Worm (Caenorhabditis elegans): ENCODE data around the gene K07C11.8.

Gene K07C11.8

DNA sequence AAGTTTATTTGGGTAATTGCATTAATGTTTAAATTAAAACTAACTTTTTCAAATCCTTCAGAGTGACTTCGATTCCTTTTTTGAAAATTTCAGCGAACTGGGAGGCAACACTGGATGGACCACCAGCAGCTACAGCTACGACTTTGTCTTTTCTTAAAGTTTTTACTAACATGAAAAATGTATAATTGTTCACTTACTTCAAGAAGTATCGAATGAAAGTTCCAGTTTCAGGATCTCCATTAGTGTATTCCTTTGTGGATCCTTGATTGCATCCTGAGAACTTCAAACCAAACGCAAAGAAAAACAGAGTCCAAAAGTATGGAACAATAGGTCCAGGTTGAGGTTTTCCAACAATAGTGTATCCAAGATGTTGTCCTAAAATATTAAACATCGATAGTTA lies 20.7 kb downstream of the K07C11.8 start:
- TF ChIP-seq klf-2 (GFP tag; conservative IDR thresholded peaks at IDR 0.05), result no peak
- no peak for TF ChIP-seq cog-1 (tag; optimal IDR thresholded peaks at IDR 0.05)
- TF ChIP-seq T22C8.4 (GFP tag; IDR thresholded peaks at IDR 0.05), result no peak
- TF ChIP-seq ref-1 (GFP tag; conservative IDR thresholded peaks at IDR 0.05), result no peak
- TF ChIP-seq ztf-29 (GFP tag; IDR thresholded peaks at IDR 0.05), result no peak
- TF ChIP-seq tab-1 (GFP tag; IDR thresholded peaks at IDR 0.05), result no peak

- no peak for TF ChIP-seq T22C8.4 (GFP tag; IDR thresholded peaks at IDR 0.05)
- no peak for TF ChIP-seq flt-1 (GFP tag; IDR thresholded peaks at IDR 0.05)
- no peak for TF ChIP-seq cog-1 (tag; optimal IDR thresholded peaks at IDR 0.05)
- no peak for TF ChIP-seq ref-1 (GFP tag; conservative IDR thresholded peaks at IDR 0.05)
- no peak for TF ChIP-seq ztf-23 (GFP tag; IDR thresholded peaks at IDR 0.05)
- TF ChIP-seq ztf-29 (GFP tag; IDR thresholded peaks at IDR 0.05), result no peak
- no peak for TF ChIP-seq tab-1 (GFP tag; IDR thresholded peaks at IDR 0.05)
- no peak for TF ChIP-seq klf-2 (GFP tag; conservative IDR thresholded peaks at IDR 0.05)
- no peak for TF ChIP-seq med-1 (GFP tag; optimal IDR thresholded peaks at IDR 0.05; ENCODE audit: insufficient read depth)
Observed at ce11 chrV:8195889-8196418, 21.7 kb downstream of the K07C11.8 start, which contains the start of gene F20D6.10. Gene F20D6.10, minus strand, starts transcription at chrV:8195939.

DNA sequence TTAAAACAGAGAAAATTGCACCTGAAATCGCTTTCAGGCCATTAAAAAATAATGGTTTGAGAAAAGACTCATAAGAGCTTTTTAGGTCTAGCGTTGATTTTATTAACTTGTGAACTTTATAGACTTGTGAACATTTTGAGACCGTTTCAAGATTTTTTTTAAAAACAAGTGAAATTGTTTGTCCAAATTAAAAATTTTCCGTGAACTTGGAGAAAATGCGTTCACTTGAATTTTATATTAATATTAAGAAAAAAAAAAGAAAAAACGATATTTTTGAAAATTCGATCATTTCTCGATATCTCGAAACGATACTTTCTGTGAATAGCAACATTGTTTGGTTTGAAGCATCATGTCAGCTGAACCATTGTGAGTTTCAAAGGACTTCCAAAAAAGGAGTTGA lies 27.3 kb downstream of the K07C11.8 start, which contains the start of gene F20D6.1:
F20D6.1 (plus strand) TSS at position 301 of the 400 bp plus-strand sequence.
- no peak for TF ChIP-seq flt-1 (GFP tag; IDR thresholded peaks at IDR 0.05)
- no peak for TF ChIP-seq ref-1 (GFP tag; conservative IDR thresholded peaks at IDR 0.05)
- no peak for TF ChIP-seq T22C8.4 (GFP tag; IDR thresholded peaks at IDR 0.05)
- TF ChIP-seq tab-1 (GFP tag; IDR thresholded peaks at IDR 0.05), result no peak
- no peak for TF ChIP-seq med-1 (GFP tag; optimal IDR thresholded peaks at IDR 0.05; ENCODE audit: insufficient read depth)
- no peak for TF ChIP-seq ztf-29 (GFP tag; IDR thresholded peaks at IDR 0.05)
- no peak for TF ChIP-seq ztf-23 (GFP tag; IDR thresholded peaks at IDR 0.05)
- TF ChIP-seq cog-1 (tag; optimal IDR thresholded peaks at IDR 0.05), result no peak
- no peak for TF ChIP-seq klf-2 (GFP tag; conservative IDR thresholded peaks at IDR 0.05)

DNA sequence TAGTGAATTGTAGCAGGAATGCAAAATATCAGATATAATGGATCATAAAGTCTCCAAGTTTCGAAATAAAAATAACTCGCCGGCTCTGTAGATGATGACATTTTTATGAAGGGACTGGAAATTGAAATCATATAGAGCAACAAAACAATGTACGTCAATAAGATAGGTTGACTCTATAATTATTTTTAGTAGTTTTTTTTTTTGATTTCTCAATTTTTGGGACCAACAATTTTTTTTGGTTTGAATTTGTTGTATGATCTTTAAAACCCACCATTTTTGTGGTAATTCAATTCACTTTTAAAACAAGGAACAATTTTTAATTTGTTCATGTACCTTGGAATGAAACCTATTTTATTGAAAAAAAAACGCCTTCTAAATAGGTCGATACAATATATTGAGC lies 27.7 kb downstream of the K07C11.8 start, which contains the start of gene F20D6.12:
F20D6.12 (minus strand) TSS at position 101 of the 400 bp plus-strand sequence.
- TF ChIP-seq ztf-23 (GFP tag; IDR thresholded peaks at IDR 0.05) (no peak), cog-1 (tag; optimal IDR thresholded peaks at IDR 0.05) (no peak), flt-1 (GFP tag; IDR thresholded peaks at IDR 0.05) (no peak), klf-2 (GFP tag; conservative IDR thresholded peaks at IDR 0.05) (no peak), ztf-29 (GFP tag; IDR thresholded peaks at IDR 0.05) (no peak), T22C8.4 (GFP tag; IDR thresholded peaks at IDR 0.05) (no peak)

- TF ChIP-seq T22C8.4 (GFP tag; IDR thresholded peaks at IDR 0.05) (no peak), ref-1 (GFP tag; conservative IDR thresholded peaks at IDR 0.05) (no peak), ztf-29 (GFP tag; IDR thresholded peaks at IDR 0.05) (no peak), klf-2 (GFP tag; conservative IDR thresholded peaks at IDR 0.05) (no peak), cog-1 (tag; optimal IDR thresholded peaks at IDR 0.05) (no peak), flt-1 (GFP tag; IDR thresholded peaks at IDR 0.05) (no peak), tab-1 (GFP tag; IDR thresholded peaks at IDR 0.05) (no peak), ztf-23 (GFP tag; IDR thresholded peaks at IDR 0.05) (no peak), med-1 (GFP tag; optimal IDR thresholded peaks at IDR 0.05; ENCODE audit: insufficient read depth) (no peak)
Observed at ce11 chrV:8188421-8188820, 29.3 kb downstream of the K07C11.8 start, which contains the start of gene F20D6.15. Gene F20D6.15, minus strand, starts transcription at chrV:8188467.

ce11 chrV:8185737-8186136 lies 31.9 kb downstream of the K07C11.8 start, which contains the start of gene F20D6.2:
Gene F20D6.2, plus strand, starts transcription at chrV:8186037.
- TF ChIP-seq ref-1 (GFP tag; conservative IDR thresholded peaks at IDR 0.05) (no peak), ztf-23 (GFP tag; IDR thresholded peaks at IDR 0.05) (no peak), flt-1 (GFP tag; IDR thresholded peaks at IDR 0.05) (no peak), T22C8.4 (GFP tag; IDR thresholded peaks at IDR 0.05) (no peak), ztf-29 (GFP tag; IDR thresholded peaks at IDR 0.05) (no peak), med-1 (GFP tag; optimal IDR thresholded peaks at IDR 0.05; ENCODE audit: insufficient read depth) (no peak), tab-1 (GFP tag; IDR thresholded peaks at IDR 0.05) (no peak), cog-1 (tag; optimal IDR thresholded peaks at IDR 0.05) (no peak), klf-2 (GFP tag; conservative IDR thresholded peaks at IDR 0.05) (no peak)

- TF ChIP-seq klf-2 (GFP tag; conservative IDR thresholded peaks at IDR 0.05) (no peak), med-1 (GFP tag; optimal IDR thresholded peaks at IDR 0.05; ENCODE audit: insufficient read depth) (no peak), ztf-23 (GFP tag; IDR thresholded peaks at IDR 0.05) (no peak), ref-1 (GFP tag; conservative IDR thresholded peaks at IDR 0.05) (no peak), flt-1 (GFP tag; IDR thresholded peaks at IDR 0.05) (no peak), ztf-29 (GFP tag; IDR thresholded peaks at IDR 0.05) (no peak), tab-1 (GFP tag; IDR thresholded peaks at IDR 0.05) (no peak), cog-1 (tag; optimal IDR thresholded peaks at IDR 0.05) (no peak), T22C8.4 (GFP tag; IDR thresholded peaks at IDR 0.05) (no peak)
Observed at ce11 chrV:8183384-8183783, 34.3 kb downstream of the K07C11.8 start, which contains the start of gene srp-8. Gene srp-8, plus strand, starts transcription at chrV:8183684.

DNA sequence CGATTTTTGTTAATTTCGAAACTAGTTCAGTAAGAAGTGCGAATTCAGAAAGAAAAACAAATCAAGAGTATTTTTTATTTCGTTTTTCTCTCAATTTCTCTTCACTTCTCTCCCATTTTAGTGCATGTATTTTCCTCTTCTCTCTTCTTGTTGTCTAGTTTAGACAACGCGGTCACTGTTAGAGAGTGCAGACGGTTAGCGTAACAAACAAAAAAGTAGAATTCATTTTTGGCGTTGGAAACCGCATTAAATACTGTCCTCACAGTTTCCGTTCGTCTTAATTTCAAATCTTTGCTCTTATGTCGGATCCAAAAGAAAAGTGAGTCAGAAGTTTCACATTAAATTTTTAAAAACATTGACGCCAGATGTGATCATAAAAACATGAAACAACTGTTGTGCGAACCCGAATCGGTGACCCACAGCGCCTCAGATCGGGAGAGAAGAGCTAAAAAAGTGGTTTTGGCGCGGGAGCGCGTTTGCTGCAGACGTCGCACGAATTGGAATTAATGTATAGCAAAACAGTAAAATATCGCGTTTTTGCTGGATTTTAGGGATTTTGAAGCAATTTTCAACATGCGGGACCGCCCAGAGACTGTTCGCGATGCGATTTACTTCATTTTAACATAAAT lies 38.7 kb downstream of the K07C11.8 start, which contains the start of gene srp-7:
srp-7 (plus strand) TSS at position 213 of the 629 bp plus-strand sequence.
- TF ChIP-seq cog-1 (tag; optimal IDR thresholded peaks at IDR 0.05), result no peak

DNA sequence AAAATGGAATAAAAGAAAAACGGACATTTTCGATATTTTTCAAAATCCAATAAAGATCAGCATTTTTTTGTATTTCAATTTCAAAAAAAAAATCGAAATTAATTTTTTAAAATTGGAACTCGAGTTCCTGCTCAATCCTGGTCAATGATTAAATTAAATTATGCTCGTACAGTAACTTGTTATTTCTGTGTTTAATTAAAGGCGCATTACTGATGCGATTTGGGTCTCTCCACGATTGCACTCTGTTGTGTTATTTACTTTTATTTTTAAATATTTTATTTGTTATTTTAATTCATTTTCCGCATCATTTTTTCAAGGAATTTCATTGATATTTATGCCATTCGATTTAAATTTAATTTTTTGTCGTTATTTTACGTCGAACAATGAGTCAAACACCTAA lies 39.4 kb downstream of the K07C11.8 start:
- TF ChIP-seq klf-2 (GFP tag; conservative IDR thresholded peaks at IDR 0.05), result no peak
- no peak for TF ChIP-seq ztf-29 (GFP tag; IDR thresholded peaks at IDR 0.05)

DNA sequence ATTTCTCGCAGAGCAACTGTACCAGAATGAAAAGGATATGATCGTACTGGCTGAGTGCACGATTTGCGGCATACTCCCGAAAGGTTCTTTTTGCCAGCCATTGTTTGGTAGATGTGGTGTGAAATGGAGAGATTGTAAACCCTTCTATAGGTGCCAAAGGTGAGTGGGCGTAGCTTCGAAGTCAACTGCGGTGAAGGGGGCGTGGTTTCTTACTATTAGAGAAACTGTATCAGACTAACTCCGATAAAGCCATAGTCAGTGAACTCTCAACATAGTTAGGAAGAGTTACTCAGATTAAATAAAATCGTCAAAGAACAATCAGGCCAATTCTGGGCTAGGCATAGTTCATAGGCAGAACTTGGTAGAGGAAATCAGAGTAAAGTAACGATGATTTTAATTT lies 40.3 kb downstream of the K07C11.8 start, which contains the start of gene F20D6.9:
F20D6.9 (minus strand) TSS at position 101 of the 400 bp plus-strand sequence.
- TF ChIP-seq cog-1 (tag; optimal IDR thresholded peaks at IDR 0.05), result no peak
- no peak for TF ChIP-seq med-1 (GFP tag; optimal IDR thresholded peaks at IDR 0.05; ENCODE audit: insufficient read depth)
- no peak for TF ChIP-seq ztf-29 (GFP tag; IDR thresholded peaks at IDR 0.05)
- no peak for TF ChIP-seq ref-1 (GFP tag; conservative IDR thresholded peaks at IDR 0.05)
- TF ChIP-seq ztf-23 (GFP tag; IDR thresholded peaks at IDR 0.05), result no peak
- TF ChIP-seq flt-1 (GFP tag; IDR thresholded peaks at IDR 0.05), result no peak
- no peak for TF ChIP-seq T22C8.4 (GFP tag; IDR thresholded peaks at IDR 0.05)
- TF ChIP-seq klf-2 (GFP tag; conservative IDR thresholded peaks at IDR 0.05), result no peak
- no peak for TF ChIP-seq tab-1 (GFP tag; IDR thresholded peaks at IDR 0.05)
